Fruit fly (Drosophila melanogaster) S2 (cell line): ENCODE results near the gene Nop56.

Experiments used
- CG8478 ChIP-seq: fragments of >200 bp; optimal IDR thresholded peaks from 2 replicates; lab custom pipeline; 2018
- CTCF ChIP-seq, 2 experiments: fragments of >200 bp; optimal IDR thresholded peaks; 2 replicates each; lab custom pipeline; 2018

Nop56 gene

dm6 chr3R:22420911-22421310, at the start of gene Nop56, which contains the start of gene mats:
TSS of gene Nop56 (minus strand) at chr3R:22421068.
TSS of gene mats (plus strand) at chr3R:22421161.
- TF ChIP-seq CTCF (optimal IDR thresholded peaks at IDR 0.05; lab: Kevin White, UChicago): peak in 1 of 2 experiments; percentile 24
- TF ChIP-seq CG8478 (lab: Kevin White, UChicago): no peak

dm6 chr3R:22470064-22470463, 49.2 kb upstream of the Nop56 start:
- TF ChIP-seq CG8478 (lab: Kevin White, UChicago): no peak
- no peak for TF ChIP-seq CTCF (optimal IDR thresholded peaks at IDR 0.05; lab: Kevin White, UChicago)

- TF ChIP-seq CG8478 (lab: Kevin White, UChicago): no peak
- no peak for TF ChIP-seq CTCF (optimal IDR thresholded peaks at IDR 0.05; lab: Kevin White, UChicago)
These were observed 48.1 kb upstream of the Nop56 start for dm6 chr3R:22468829-22469487.

DNA sequence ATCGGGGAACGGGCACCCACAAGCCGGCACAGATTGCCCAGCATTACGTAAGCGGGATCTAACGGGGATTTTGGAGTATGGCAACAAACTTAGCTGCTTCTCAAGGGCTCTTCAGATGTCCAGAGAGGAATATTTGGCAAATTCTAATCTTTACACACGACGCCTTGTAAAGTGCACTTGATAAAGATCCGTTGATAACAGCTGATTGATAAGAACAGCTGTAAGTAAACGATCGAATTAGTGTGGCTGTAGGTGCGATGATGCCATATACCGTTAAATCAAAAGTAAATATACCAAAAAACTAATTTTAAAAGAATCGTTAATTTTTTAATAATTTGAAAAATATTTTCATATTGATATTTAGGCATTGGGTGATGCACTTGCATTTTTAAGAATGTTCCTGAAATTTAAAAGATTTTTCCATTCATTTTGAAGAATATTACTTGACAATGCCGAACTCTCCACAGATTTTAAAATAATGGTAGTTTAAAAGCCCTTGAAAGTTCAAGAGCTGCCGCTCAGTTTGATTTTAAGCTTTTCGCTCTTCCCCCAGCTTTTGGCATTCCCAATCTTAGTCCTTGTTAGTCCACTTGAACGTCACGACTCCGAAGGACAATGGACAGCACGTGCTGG, 47.2 kb upstream of the Nop56 start, which contains the start of the genes CG5377 and Nrx-1:
Gene CG5377 (minus strand): TSS at position 219 of the 633 bp plus-strand sequence.
Gene Nrx-1 (plus strand): TSS at position 574 of the 633 bp plus-strand sequence.
- TF ChIP-seq CG8478 (lab: Kevin White, UChicago) (no peak), CTCF (optimal IDR thresholded peaks at IDR 0.05; lab: Kevin White, UChicago) (no peak)

dm6 chr3R:22465984-22466530, 45.2 kb upstream of the Nop56 start, which contains the start of gene Pebp1:
TSS of gene Pebp1 (plus strand) at chr3R:22466034.
- TF ChIP-seq CTCF (optimal IDR thresholded peaks at IDR 0.05; lab: Kevin White, UChicago): no peak
- no peak for TF ChIP-seq CG8478 (lab: Kevin White, UChicago)

DNA sequence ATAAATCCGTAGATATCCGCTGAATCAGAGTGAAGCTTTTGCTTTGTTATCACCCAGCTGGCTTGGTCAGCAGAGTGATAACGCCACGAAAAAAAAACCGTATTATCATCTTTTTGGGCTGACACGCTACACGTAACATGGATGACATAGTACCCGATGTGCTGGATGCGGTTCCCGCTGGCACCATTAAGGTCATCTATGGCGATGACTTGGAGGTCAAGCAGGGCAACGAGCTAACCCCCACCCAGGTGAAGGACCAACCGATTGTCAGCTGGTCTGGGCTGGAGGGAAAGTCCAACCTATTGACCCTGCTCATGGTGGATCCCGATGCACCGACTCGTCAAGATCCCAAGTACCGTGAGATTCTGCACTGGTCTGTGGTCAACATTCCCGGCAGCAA, 44.3 kb upstream of the Nop56 start:
- TF ChIP-seq CG8478 (lab: Kevin White, UChicago): no peak
- TF ChIP-seq CTCF (optimal IDR thresholded peaks at IDR 0.05; lab: Kevin White, UChicago): no peak

DNA sequence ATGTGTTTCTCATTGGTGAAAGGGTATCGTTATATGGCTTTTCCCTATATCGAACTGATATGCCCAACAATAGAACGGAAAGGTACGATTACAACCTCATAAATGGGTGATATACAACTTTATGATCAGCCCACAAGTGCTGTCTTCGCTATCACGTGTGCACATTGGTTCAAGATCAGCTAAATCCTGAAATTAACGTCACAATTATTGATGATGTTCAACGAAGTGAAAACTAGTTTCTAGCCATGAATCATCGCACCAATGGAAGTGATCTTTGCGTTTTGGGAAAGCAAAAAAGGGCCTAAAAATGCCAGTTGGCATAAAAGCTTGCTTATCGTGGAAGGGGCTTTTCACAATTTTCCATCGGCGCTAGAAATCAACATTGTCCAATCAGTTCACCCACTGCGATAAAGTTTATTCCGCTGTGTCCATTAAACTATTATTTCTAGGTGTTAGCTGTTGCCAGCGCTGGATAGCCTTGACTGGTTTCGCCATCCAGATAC, 43.8 kb upstream of the Nop56 start, which contains the start of gene CG7054:
Gene CG7054 (plus strand): TSS at position 375 of the 503 bp plus-strand sequence.
- TF ChIP-seq CG8478 (lab: Kevin White, UChicago) (no peak), CTCF (optimal IDR thresholded peaks at IDR 0.05; lab: Kevin White, UChicago) (no peak)

- TF ChIP-seq CTCF (optimal IDR thresholded peaks at IDR 0.05; lab: Kevin White, UChicago) (peak in 1 of 2 experiments; percentile 3), CG8478 (lab: Kevin White, UChicago) (no peak)
These were observed 41.1 kb upstream of the Nop56 start, which contains the start of the genes Rpn7 and AP-2mu for dm6 chr3R:22461673-22462585. TSS of gene Rpn7 (minus strand) at chr3R:22462054. TSS of gene AP-2mu (plus strand) at chr3R:22462455.

- TF ChIP-seq CG8478 (lab: Kevin White, UChicago) (no peak), CTCF (optimal IDR thresholded peaks at IDR 0.05; lab: Kevin White, UChicago) (no peak)
These were observed 35.1 kb upstream of the Nop56 start for dm6 chr3R:22456007-22456406.

DNA sequence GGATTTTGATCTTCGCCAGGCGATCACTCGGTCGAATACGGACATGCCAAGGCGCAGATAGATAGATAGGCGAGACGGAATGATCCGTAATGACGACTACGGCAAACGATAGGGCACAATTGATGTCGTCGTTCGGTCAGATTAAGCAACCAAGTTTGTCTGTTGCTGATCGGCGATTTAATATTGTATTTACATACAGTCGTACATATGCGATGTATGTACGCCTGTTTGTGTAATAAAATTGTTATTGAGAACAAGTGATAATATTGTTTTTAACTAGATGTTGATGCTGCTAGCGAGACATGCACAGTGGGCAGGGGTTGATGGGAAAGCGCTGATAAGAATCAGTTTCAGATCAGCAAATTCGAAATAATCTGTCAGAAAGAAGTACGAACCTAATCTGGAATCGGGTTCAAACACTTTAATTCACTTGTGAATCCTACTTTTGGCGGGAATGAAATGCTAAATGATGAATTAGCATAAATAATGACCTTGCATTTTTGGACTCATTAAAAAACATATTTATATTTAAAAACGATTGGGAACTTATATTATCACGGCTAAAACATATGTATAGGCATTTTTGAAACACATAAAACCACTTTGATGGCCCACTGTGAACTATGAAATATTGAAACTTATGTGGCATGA, 34.6 kb upstream of the Nop56 start:
- TF ChIP-seq CTCF (optimal IDR thresholded peaks at IDR 0.05; lab: Kevin White, UChicago) (no peak), CG8478 (lab: Kevin White, UChicago) (no peak)

- no peak for TF ChIP-seq CTCF (optimal IDR thresholded peaks at IDR 0.05; lab: Kevin White, UChicago)
- TF ChIP-seq CG8478 (lab: Kevin White, UChicago): no peak
These were observed 33.8 kb upstream of the Nop56 start for dm6 chr3R:22454397-22455334.

dm6 chr3R:22449871-22450424, 29.1 kb upstream of the Nop56 start:
- TF ChIP-seq CG8478 (lab: Kevin White, UChicago) (no peak), CTCF (optimal IDR thresholded peaks at IDR 0.05; lab: Kevin White, UChicago) (no peak)
